Fruit fly (Drosophila melanogaster) whole organism, embryonic: Measurements from ENCODE around the gene Mrgn1.
A peak's percentile ranks its signal among the peaks of the same experiment; 100 is the strongest.

Experiments
- Antp ChIP-seq: fragments of 200-800 bp; sonication (Bioruptor generic); optimal IDR thresholded peaks from 3 replicates; lab custom pipeline; 2016; ENCODE audit warnings: missing biosample characterization, missing genetic modification characterization
- Atf6 ChIP-seq: fragments of 200-800 bp; sonication (Bioruptor generic); IDR thresholded peaks from 2 replicates; pipeline ENCODE4 v1.3.6; 2022; ENCODE audit warnings: missing biosample characterization, missing genetic modification characterization
- B-H2 ChIP-seq: fragments of 200-800 bp; sonication (Bioruptor generic); optimal IDR thresholded peaks from 2 replicates; lab custom pipeline; 2018; ENCODE audit warnings: missing biosample characterization, mild to moderate bottlenecking, missing genetic modification characterization
- CG1024 ChIP-seq: fragments of 200-800 bp; sonication (Bioruptor generic); IDR thresholded peaks from 2 replicates; pipeline ENCODE4 v1.3.6; 2022; ENCODE audit warnings: missing biosample characterization, missing genetic modification characterization
- CG10959 ChIP-seq: fragments of 200-800 bp; sonication (Bioruptor generic); IDR thresholded peaks from 2 replicates; pipeline ENCODE4 v1.3.6; 2022; ENCODE audit warnings: missing biosample characterization, missing genetic modification characterization
- CG12155 ChIP-seq: fragments of 200-800 bp; sonication (Bioruptor generic); optimal IDR thresholded peaks from 3 replicates; lab custom pipeline; 2016; ENCODE audit warnings: missing biosample characterization, missing genetic modification characterization
- CG16863 ChIP-seq: fragments of 200-800 bp; sonication (Bioruptor generic); optimal IDR thresholded peaks from 3 replicates; lab custom pipeline; 2016; ENCODE audit warnings: missing biosample characterization, missing genetic modification characterization
- CG17361 ChIP-seq: fragments of 200-800 bp; sonication (Bioruptor generic); IDR thresholded peaks from 3 replicates; pipeline ENCODE4 v1.3.6; 2022; ENCODE audit warnings: missing biosample characterization, missing genetic modification characterization
- CG2889 ChIP-seq: fragments of 200-800 bp; sonication (Bioruptor generic); IDR thresholded peaks from 3 replicates; pipeline ENCODE4 v1.3.6; 2022; ENCODE audit warnings: missing biosample characterization, missing genetic modification characterization
- CG3281 ChIP-seq: fragments of 200-800 bp; sonication (Bioruptor generic); optimal IDR thresholded peaks from 3 replicates; lab custom pipeline; 2017; ENCODE audit warnings: missing biosample characterization, mild to moderate bottlenecking, missing genetic modification characterization
- CG33557 ChIP-seq: fragments of 200-800 bp; sonication (Bioruptor generic); optimal IDR thresholded peaks from 2 replicates; lab custom pipeline; 2019; ENCODE audit warnings: missing biosample characterization, mild to moderate bottlenecking, missing genetic modification characterization, moderate library complexity
- CG3407 ChIP-seq: fragments of 200-800 bp; sonication (Bioruptor generic); optimal IDR thresholded peaks from 2 replicates; lab custom pipeline; 2018; ENCODE audit warnings: missing biosample characterization, mild to moderate bottlenecking, missing genetic modification characterization
- CG4360 ChIP-seq: fragments of 200-800 bp; sonication (Bioruptor generic); IDR thresholded peaks from 2 replicates; pipeline ENCODE4 v1.3.6; 2022; ENCODE audit warnings: missing biosample characterization, missing genetic modification characterization
- CG6765 ChIP-seq: fragments of 200-800 bp; sonication (Bioruptor generic); optimal IDR thresholded peaks from 3 replicates; lab custom pipeline; 2017; ENCODE audit warnings: missing biosample characterization, mild to moderate bottlenecking, missing genetic modification characterization
- CG7271 ChIP-seq: fragments of 200-800 bp; sonication (Bioruptor generic); optimal IDR thresholded peaks from 2 replicates; lab custom pipeline; 2018; ENCODE audit warnings: missing biosample characterization, mild to moderate bottlenecking, missing genetic modification characterization, moderate library complexity
- CG7372 ChIP-seq: fragments of 200-800 bp; sonication (Bioruptor generic); IDR thresholded peaks from 2 replicates; pipeline ENCODE4 v1.3.6; 2022; ENCODE audit warnings: missing biosample characterization, missing genetic modification characterization
- Dbx ChIP-seq: fragments of 200-800 bp; sonication (Bioruptor generic); IDR thresholded peaks from 3 replicates; pipeline ENCODE4 v1.3.6; 2022; ENCODE audit warnings: missing biosample characterization, missing genetic modification characterization
- Dll ChIP-seq: fragments of 200-800 bp; sonication (Bioruptor generic); IDR thresholded peaks from 4 replicates; pipeline ENCODE4 v1.3.6; 2022; ENCODE audit warnings: missing biosample characterization, missing genetic modification characterization; ENCODE audit not compliant: partially characterized antibody
- Drgx ChIP-seq: fragments of 200-800 bp; sonication (Bioruptor generic); IDR thresholded peaks from 2 replicates; pipeline ENCODE4 v1.3.6; 2022; ENCODE audit warnings: missing biosample characterization, missing genetic modification characterization
- E2f1 ChIP-seq: fragments of 200-800 bp; sonication (Bioruptor generic); IDR thresholded peaks from 2 replicates; pipeline ENCODE4 v1.3.6; 2022; ENCODE audit warnings: missing biosample characterization, missing genetic modification characterization
- E2f2 ChIP-seq: fragments of 200-800 bp; sonication (Bioruptor generic); IDR thresholded peaks from 2 replicates; pipeline ENCODE4 v1.3.6; 2022; ENCODE audit warnings: missing biosample characterization, missing genetic modification characterization
- ERR ChIP-seq: fragments of 200-800 bp; sonication (Bioruptor generic); optimal IDR thresholded peaks from 2 replicates; lab custom pipeline; 2016; ENCODE audit warnings: missing biosample characterization, missing genetic modification characterization
- Ets97D ChIP-seq: fragments of 200-800 bp; sonication (Bioruptor generic); optimal IDR thresholded peaks from 3 replicates; lab custom pipeline; 2016; ENCODE audit warnings: missing biosample characterization, missing genetic modification characterization
- GATAe ChIP-seq: fragments of 200-800 bp; sonication (Bioruptor generic); conservative IDR thresholded peaks from 2 replicates; pipeline ENCODE4 v1.3.6; 2022; ENCODE audit warnings: missing biosample characterization, missing genetic modification characterization
- HHEX ChIP-seq: fragments of 200-800 bp; sonication (Bioruptor generic); optimal IDR thresholded peaks from 3 replicates; lab custom pipeline; 2017; ENCODE audit warnings: missing biosample characterization, mild to moderate bottlenecking, missing genetic modification characterization, missing genetic modification reagents
- Hr51 ChIP-seq, 2 experiments: fragments of 200-800 bp; sonication (Bioruptor generic); optimal IDR thresholded peaks; 2 replicates in 1 of 2; 3 replicates in 1 of 2; lab custom pipeline; 2016 to 2018; ENCODE audit warnings: missing biosample characterization in 2 of 2, missing genetic modification characterization in 2 of 2, mild to moderate bottlenecking in 1 of 2, moderate library complexity in 1 of 2
- Neu2 ChIP-seq: fragments of 200-800 bp; sonication (Bioruptor generic); optimal IDR thresholded peaks from 3 replicates; lab custom pipeline; 2016; ENCODE audit warnings: missing biosample characterization, missing genetic modification characterization, borderline replicate concordance
- Oli ChIP-seq: fragments of 200-800 bp; sonication (Bioruptor generic); optimal IDR thresholded peaks from 2 replicates; lab custom pipeline; 2018; ENCODE audit warnings: missing biosample characterization, mild to moderate bottlenecking, missing genetic modification characterization, moderate library complexity
- Opbp ChIP-seq: fragments of 200-800 bp; sonication (Bioruptor generic); IDR thresholded peaks from 3 replicates; pipeline ENCODE4 v1.3.6; 2022; ENCODE audit warnings: missing biosample characterization, missing genetic modification characterization; ENCODE audit not compliant: partially characterized antibody
- Six4 ChIP-seq: fragments of 200-800 bp; sonication (Bioruptor generic); optimal IDR thresholded peaks from 2 replicates; lab custom pipeline; 2016; ENCODE audit warnings: missing biosample characterization, missing genetic modification characterization
- Taf1 ChIP-seq: fragments of 200-800 bp; sonication (Bioruptor generic); IDR thresholded peaks from 2 replicates; pipeline ENCODE4 v1.3.6; 2022; ENCODE audit warnings: missing biosample characterization, missing genetic modification characterization
- abd-A ChIP-seq: fragments of 200-800 bp; sonication (Bioruptor generic); optimal IDR thresholded peaks from 3 replicates; lab custom pipeline; 2019; ENCODE audit warnings: missing biosample characterization, mild to moderate bottlenecking, missing genetic modification characterization, moderate library complexity
- bab2 ChIP-seq: fragments of 200-800 bp; sonication (Bioruptor generic); optimal IDR thresholded peaks from 2 replicates; lab custom pipeline; 2016; ENCODE audit warnings: missing biosample characterization, missing genetic modification characterization
- bbx ChIP-seq: fragments of 200-800 bp; sonication (Bioruptor generic); IDR thresholded peaks from 2 replicates; pipeline ENCODE4 v1.3.6; 2022; ENCODE audit warnings: missing biosample characterization, missing genetic modification characterization; ENCODE audit not compliant: partially characterized antibody
- ci ChIP-seq: fragments of 200-800 bp; sonication (Bioruptor generic); IDR thresholded peaks from 3 replicates; pipeline ENCODE4 v1.3.6; 2022; ENCODE audit warnings: missing biosample characterization, missing genetic modification characterization
- dysf ChIP-seq: fragments of 200-800 bp; sonication (Bioruptor generic); IDR thresholded peaks from 3 replicates; pipeline ENCODE4 v1.3.6; 2022; ENCODE audit warnings: missing biosample characterization, missing genetic modification characterization
- emc ChIP-seq: fragments of 200-800 bp; sonication (Bioruptor generic); optimal IDR thresholded peaks from 2 replicates; lab custom pipeline; 2016; ENCODE audit warnings: missing biosample characterization, missing genetic modification characterization
- gcm2 ChIP-seq: fragments of 200-800 bp; sonication (Bioruptor generic); optimal IDR thresholded peaks from 2 replicates; lab custom pipeline; 2016; ENCODE audit warnings: missing biosample characterization, missing genetic modification characterization
- gt ChIP-seq: fragments of 200-800 bp; sonication (Bioruptor generic); IDR thresholded peaks from 2 replicates; pipeline ENCODE4 v1.3.6; 2022; ENCODE audit warnings: missing biosample characterization, missing genetic modification characterization
- jumu ChIP-seq: fragments of 200-800 bp; sonication (Bioruptor generic); optimal IDR thresholded peaks from 3 replicates; lab custom pipeline; 2016; ENCODE audit warnings: missing biosample characterization, missing genetic modification characterization
- lmd ChIP-seq: fragments of 200-800 bp; sonication (Bioruptor generic); IDR thresholded peaks from 2 replicates; pipeline ENCODE4 v1.3.6; 2022; ENCODE audit warnings: missing biosample characterization, missing genetic modification characterization
- pum ChIP-seq: fragments of 200-800 bp; sonication (Bioruptor generic); optimal IDR thresholded peaks from 2 replicates; lab custom pipeline; 2016; ENCODE audit warnings: missing biosample characterization, missing genetic modification characterization
- sc ChIP-seq, 3 experiments: fragments of >200 bp in 2 of 3; fragments of 200-800 bp in 1 of 3; sonication (Bioruptor generic) in 1 of 3; optimal IDR thresholded peaks; 2 replicates in 2 of 3; 3 replicates in 1 of 3; lab custom pipeline; 2017; ENCODE audit warnings: mild to moderate bottlenecking in 1 of 3, missing biosample characterization in 1 of 3, missing genetic modification characterization in 1 of 3, missing genetic modification reagents in 1 of 3
- schlank ChIP-seq: fragments of 200-800 bp; sonication (Bioruptor generic); optimal IDR thresholded peaks from 2 replicates; lab custom pipeline; 2018; ENCODE audit warnings: missing biosample characterization, mild to moderate bottlenecking, missing genetic modification characterization
- scrt ChIP-seq: fragments of 200-800 bp; sonication (Bioruptor generic); optimal IDR thresholded peaks from 2 replicates; lab custom pipeline; 2018; ENCODE audit warnings: missing biosample characterization, mild to moderate bottlenecking, missing genetic modification characterization, moderate library complexity
- seq ChIP-seq: fragments of 200-800 bp; sonication (Bioruptor generic); IDR thresholded peaks from 2 replicates; pipeline ENCODE4 v1.3.6; 2022; ENCODE audit warnings: missing biosample characterization, missing genetic modification characterization
- slp2 ChIP-seq: fragments of 200-800 bp; sonication (Bioruptor generic); optimal IDR thresholded peaks from 2 replicates; lab custom pipeline; 2016; ENCODE audit warnings: missing biosample characterization, missing genetic modification characterization
- stc ChIP-seq: fragments of 200-800 bp; sonication (Bioruptor generic); IDR thresholded peaks from 2 replicates; pipeline ENCODE4 v1.3.6; 2022; ENCODE audit warnings: missing biosample characterization, missing genetic modification characterization
- stwl ChIP-seq: fragments of 200-800 bp; sonication (Bioruptor generic); optimal IDR thresholded peaks from 3 replicates; lab custom pipeline; 2018; ENCODE audit warnings: missing biosample characterization, mild to moderate bottlenecking, missing genetic modification characterization, moderate library complexity
- wor ChIP-seq: fragments of 200-800 bp; sonication (Bioruptor generic); IDR thresholded peaks from 2 replicates; pipeline ENCODE4 v1.3.6; 2022; ENCODE audit warnings: missing biosample characterization, missing genetic modification characterization

Gene Mrgn1

dm6 chrX:13762372-13762883, 40.7 kb upstream of the Mrgn1 start, which contains the start of gene rdgB (continued):
- peak; percentile 67 for TF ChIP-seq wor (GFP tag; lab: Robert Waterston, UW)
- peak; percentile 71 for TF ChIP-seq Drgx (GFP tag; lab: Robert Waterston, UW)
- no peak for TF ChIP-seq CG1024 (GFP tag; lab: Robert Waterston, UW)
- no peak for TF ChIP-seq gt (GFP tag; lab: Robert Waterston, UW)
- peak; percentile 51 for TF ChIP-seq Six4 (GFP tag; lab: Kevin White, UChicago)
- TF ChIP-seq pum = peak; percentile 52
- peak; percentile 82 for TF ChIP-seq HHEX (GFP tag; lab: Kevin White, UChicago)
- peak; percentile 76; the same call in 2 of the 3 replicates for TF ChIP-seq Dbx (GFP tag; lab: Robert Waterston, UW)
- 0 out of 3 replicates have a peak, but pooled peaks have one; percentile 39 for TF ChIP-seq CG2889 (GFP tag; lab: Robert Waterston, UW)
- no peak for TF ChIP-seq stwl (tag; lab: Kevin White, UChicago)
- TF ChIP-seq Taf1 (GFP tag; lab: Robert Waterston, UW) = peak; percentile 39; the same call in 1 of the 2 replicates
- TF ChIP-seq Antp (GFP tag; lab: Kevin White, UChicago) = peak; percentile 7
- TF ChIP-seq Dll = no peak
- no peak for TF ChIP-seq emc
- TF ChIP-seq CG7271 (tag; lab: Kevin White, UChicago) = no peak
- TF ChIP-seq lmd = peak; percentile 76
- peak; percentile 68 for TF ChIP-seq CG7372
- TF ChIP-seq CG17361 (GFP tag; lab: Robert Waterston, UW) = peak; percentile 94
- peak; percentile 7 for TF ChIP-seq CG16863 (GFP tag; lab: Kevin White, UChicago)
- peak; percentile 43 to 85 for TF ChIP-seq Hr51 (GFP tag; optimal IDR thresholded peaks at IDR 0.05; lab: Kevin White, UChicago)
- TF ChIP-seq Ets97D (GFP tag; lab: Kevin White, UChicago) = no peak
- peak; percentile 55; the same call in 1 of the 3 replicates for TF ChIP-seq ci (GFP tag; lab: Robert Waterston, UW)
- TF ChIP-seq seq = peak; percentile 33; the same call in 1 of the 2 replicates
- TF ChIP-seq CG12155 (GFP tag; lab: Kevin White, UChicago) = peak; percentile 59
- TF ChIP-seq GATAe (GFP tag; lab: Robert Waterston, UW) = no peak
- peak; percentile 41 for TF ChIP-seq gcm2
- TF ChIP-seq Atf6 (GFP tag; lab: Robert Waterston, UW) = peak; percentile 70; the same call in 1 of the 2 replicates
- TF ChIP-seq CG33557 = peak; percentile 43
- TF ChIP-seq stc = peak; percentile 30; the same call in 1 of the 2 replicates
- TF ChIP-seq Neu2 (GFP tag; lab: Kevin White, UChicago) = no peak
- peak; percentile 78 for TF ChIP-seq B-H2 (GFP tag; lab: Kevin White, UChicago)
- no peak for TF ChIP-seq CG4360 (GFP tag; lab: Robert Waterston, UW)
- TF ChIP-seq CG10959 = no peak
- TF ChIP-seq E2f1 (GFP tag; lab: Robert Waterston, UW) = peak; percentile 76
- TF ChIP-seq Oli (tag; lab: Kevin White, UChicago) = peak; percentile 85
- TF ChIP-seq sc (optimal IDR thresholded peaks at IDR 0.05; lab: Kevin White, UChicago) = no peak
- peak; percentile 60 for TF ChIP-seq sc (GFP tag; optimal IDR thresholded peaks at IDR 0.05; lab: Kevin White, UChicago)
- TF ChIP-seq schlank (tag; lab: Kevin White, UChicago) = peak; percentile 3
- no peak for TF ChIP-seq Opbp (GFP tag; lab: Robert Waterston, UW)
- TF ChIP-seq bbx (GFP tag; lab: Robert Waterston, UW) = peak; percentile 53; the same call in 1 of the 2 replicates
- TF ChIP-seq ERR (GFP tag; lab: Kevin White, UChicago) = no peak
- TF ChIP-seq dysf = peak; percentile 83
- TF ChIP-seq CG6765 (GFP tag; lab: Kevin White, UChicago) = peak; percentile 78
- TF ChIP-seq jumu (GFP tag; lab: Kevin White, UChicago) = no peak
- TF ChIP-seq E2f2 (GFP tag; lab: Robert Waterston, UW) = peak; percentile 44; the same call in 1 of the 2 replicates
- TF ChIP-seq scrt (GFP tag; lab: Kevin White, UChicago) = peak; percentile 58
- no peak for TF ChIP-seq slp2 (GFP tag; lab: Kevin White, UChicago)
- TF ChIP-seq bab2 (GFP tag; lab: Kevin White, UChicago) = peak; percentile 37
- peak; percentile 77 for TF ChIP-seq CG3407
- TF ChIP-seq CG3281 (GFP tag; lab: Kevin White, UChicago) = peak; percentile 75
- peak; percentile 78 for TF ChIP-seq abd-A (tag; lab: Kevin White, UChicago)
